Fruit fly (Drosophila melanogaster): ENCODE measurements around the gene CG14391.
A peak's percentile ranks its signal among the peaks of the same experiment; 100 is the strongest.

CG14391 gene

DNA sequence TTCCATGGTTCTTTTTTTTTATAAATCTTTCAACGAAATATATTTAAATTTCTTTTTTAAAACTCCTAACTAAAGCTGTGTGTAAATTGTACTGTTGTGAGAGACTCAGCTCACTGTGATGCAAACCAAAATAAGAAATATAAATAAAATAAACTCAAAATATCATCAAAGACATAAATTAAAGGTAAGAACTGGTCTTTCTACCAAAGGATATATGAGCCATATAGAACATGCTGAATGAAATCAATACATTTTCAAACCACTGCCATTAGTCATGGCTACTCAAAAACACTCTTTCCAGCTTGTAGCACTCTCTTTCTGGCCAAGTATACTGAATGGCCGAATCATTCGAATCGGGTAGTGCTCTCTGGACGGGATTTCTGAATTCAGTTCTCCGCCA is at the start of gene CG14391, which contains the start of gene NijC:
CG14391 (minus strand) TSS at position 101 of the 400 bp plus-strand sequence.
NijC (plus strand) TSS at position 388 of the 400 bp plus-strand sequence.
- no peak for TF ChIP-seq CG17801 (GFP tag; optimal IDR thresholded peaks at IDR 0.05; ENCODE audit: partially characterized antibody)

DNA sequence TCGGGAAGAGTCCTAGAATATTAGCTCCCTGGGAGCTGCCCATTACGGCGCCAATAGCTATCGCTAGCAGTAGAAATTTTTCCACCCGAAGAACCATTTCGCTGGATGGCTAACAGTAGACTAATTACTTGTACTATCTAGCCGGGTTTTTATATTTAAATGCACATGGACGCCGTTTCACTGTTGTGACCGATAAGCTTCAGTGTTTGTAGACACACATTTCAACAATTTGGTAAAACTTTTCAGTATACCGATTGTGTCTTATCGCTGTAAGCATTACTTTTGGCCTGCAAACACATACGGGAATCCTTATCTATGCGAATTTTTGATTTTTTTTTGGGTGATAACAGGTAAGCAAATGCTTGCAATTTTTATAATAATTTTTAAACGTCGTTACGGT is 48.9 kb upstream of the CG14391 start, which contains the start of gene Ugt37A3:
Ugt37A3 (minus strand) TSS at position 101 of the 400 bp plus-strand sequence.
- TF ChIP-seq CG17801 (GFP tag; optimal IDR thresholded peaks at IDR 0.05; ENCODE audit: partially characterized antibody): no peak

DNA sequence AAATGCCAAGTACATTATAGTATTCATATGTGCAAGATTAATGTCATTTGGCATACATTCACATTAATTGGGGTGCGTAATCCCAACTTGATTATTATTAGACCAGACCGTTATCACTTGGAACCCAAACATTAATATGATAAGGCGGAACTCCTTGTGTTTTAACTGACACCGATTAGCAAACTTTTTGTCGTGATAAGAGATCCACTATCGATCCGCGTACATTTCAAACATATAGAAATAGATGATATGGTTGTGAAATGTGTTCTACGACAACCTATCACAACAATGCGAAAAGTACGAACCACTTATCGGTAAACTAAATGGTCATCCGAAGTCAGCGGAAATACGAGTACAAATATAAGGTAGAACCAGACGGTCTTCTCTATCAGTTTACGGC is 44.6 kb upstream of the CG14391 start, which contains the start of gene Ugt37A2:
Ugt37A2 (plus strand) TSS at position 396 of the 400 bp plus-strand sequence.
- TF ChIP-seq CG17801 (GFP tag; optimal IDR thresholded peaks at IDR 0.05; ENCODE audit: partially characterized antibody): no peak

DNA sequence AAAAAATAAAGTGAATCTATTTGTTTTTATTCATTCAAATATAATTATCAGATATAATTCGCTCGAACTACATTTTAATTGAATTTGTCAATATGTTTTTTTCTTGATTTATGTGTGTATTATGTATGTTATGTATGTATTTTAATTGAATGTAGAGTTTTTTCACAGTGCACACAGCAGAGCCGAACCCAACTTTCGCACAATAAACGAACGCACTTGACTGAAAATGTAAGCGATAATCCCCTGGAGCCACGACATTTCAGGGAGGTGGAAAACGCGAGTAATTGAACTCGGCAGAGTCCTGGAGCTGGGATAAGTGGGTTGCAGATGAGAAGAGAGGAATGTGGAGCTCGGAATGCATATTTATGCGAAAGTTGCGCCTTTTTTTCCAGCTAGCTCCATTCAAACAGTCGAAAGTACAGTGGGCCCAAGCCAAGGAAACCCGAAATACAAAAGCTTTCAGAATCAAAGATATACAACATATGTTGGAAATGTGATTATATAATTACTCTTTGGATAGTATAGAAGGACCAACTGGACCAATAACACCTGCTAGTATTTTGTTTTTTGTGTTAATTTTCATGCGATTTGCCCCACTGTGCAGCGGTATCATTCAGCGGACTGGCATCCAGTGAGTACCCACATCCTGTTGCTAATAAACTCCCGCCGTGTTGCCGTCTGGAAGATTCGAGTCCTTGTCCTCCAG is 33.5 kb upstream of the CG14391 start:
- TF ChIP-seq CG17801 (GFP tag; optimal IDR thresholded peaks at IDR 0.05; ENCODE audit: partially characterized antibody): no peak

DNA sequence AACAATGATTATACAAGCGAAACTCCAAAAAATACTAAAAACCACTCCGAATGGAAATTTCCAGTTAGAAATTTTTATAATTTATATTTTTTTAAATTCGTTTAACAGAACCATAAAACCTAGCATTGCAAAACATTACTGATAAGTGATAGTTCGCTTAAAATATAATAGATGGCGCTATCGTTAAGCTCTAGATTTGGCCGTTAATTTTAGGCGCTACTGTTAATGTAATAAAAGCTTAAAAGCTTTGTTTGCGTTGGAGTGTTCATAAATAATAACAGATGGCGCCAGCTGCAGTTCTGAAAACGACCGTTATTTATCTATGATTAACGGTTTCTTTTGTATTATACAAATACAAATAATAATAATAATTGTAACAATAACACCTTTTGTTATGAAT is 29.1 kb upstream of the CG14391 start:
- TF ChIP-seq CG17801 (GFP tag; optimal IDR thresholded peaks at IDR 0.05; ENCODE audit: partially characterized antibody): peak; percentile 10

DNA sequence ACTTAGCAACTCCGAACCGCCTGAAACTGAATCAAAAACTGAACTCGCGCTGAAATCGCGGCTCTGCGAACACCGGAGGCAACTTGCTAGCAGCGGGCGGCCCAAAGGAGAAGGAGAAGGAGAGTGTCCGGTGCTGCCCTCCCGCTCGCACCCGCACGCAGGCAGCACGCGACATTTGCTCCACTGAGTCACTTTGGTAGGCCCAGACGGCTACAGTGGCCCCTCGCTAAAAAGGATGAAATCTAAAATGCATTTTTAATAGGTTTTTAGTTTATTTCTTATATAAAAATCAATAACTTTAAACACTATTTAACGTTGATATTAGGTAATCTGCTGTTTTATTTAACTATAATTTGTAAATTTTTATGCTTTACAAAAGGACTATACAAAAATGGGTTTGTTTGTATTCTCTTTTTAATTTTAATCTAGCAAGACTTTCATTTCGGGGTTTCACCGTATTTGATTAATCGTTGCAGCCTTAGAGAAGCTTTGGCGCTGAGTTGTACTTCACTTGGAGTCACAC is 27.8 kb upstream of the CG14391 start, which contains the start of gene Men:
Men (minus strand) TSS at position 51 of the 523 bp plus-strand sequence.
- peak; percentile 75 for TF ChIP-seq CG17801 (GFP tag; optimal IDR thresholded peaks at IDR 0.05; ENCODE audit: partially characterized antibody)

DNA sequence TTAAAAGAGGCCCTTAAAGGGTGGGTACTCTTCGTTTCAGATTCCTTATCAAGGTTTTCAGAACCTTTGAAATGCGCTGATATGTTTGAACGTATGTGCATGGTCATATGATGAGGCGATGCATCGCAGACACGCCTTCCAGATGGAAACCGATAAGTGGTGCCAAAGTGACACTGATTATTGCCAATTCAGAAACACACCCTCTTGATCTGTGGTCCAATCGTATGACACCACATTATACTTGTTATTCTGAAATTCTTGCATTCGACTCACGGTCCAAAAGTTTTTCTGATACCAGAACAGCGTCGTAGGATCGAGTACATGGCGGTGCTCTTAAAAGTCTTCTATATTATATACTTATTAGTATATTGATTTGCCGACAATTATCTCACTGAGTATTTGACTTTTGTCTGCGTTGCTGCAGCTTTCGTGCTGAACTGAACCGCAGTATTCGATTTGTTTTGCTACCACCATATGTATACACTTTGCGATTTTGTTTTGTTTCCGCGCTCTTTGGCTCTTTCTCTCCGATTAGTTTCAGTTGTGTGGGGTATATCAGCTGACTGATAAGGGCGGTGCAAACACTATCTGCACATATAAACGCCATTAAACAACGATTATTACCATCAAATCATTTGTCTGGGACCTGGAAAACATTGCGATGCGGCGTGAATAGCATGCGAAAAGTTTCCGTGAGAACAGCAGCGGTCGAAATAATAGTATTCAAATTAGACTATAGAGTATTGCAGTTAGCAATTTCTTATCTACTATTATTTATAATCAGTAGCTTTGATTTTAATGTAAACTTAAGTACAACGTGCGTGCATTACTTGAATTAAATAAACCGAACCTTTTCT is 25.9 kb upstream of the CG14391 start:
- no peak for TF ChIP-seq CG17801 (GFP tag; optimal IDR thresholded peaks at IDR 0.05; ENCODE audit: partially characterized antibody)

DNA sequence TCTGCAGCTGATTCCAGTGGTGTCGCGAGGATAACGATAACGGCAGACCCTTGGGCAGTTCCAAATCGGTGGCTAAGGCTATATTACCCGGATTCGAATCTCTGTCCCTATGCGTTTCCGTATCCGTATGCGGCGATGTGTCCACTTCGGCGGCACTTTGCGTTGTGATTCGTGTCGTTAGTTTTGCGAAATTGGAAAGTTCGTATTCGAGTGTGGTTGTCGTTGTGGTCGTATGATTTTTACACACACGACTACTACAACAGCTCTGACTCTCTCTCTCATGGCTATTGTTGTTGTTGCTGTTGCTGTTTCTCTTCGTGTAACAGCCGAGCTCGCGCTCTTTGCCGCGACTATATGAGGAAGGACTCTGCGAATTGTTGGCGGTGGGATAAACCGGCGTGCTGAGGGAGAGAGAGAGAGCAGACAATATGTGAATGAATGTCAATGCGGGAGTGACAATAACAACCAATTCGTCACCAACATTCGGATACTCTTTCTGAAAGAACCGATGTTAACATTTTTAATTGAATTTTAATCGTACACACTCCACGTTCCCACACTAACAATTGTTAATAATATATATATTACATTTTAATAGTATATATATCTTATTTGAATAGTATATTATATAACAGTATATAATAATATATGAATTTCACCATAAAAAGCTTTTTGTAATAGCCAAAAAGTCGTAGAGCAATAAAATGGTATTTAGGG is 25.1 kb upstream of the CG14391 start:
- TF ChIP-seq CG17801 (GFP tag; optimal IDR thresholded peaks at IDR 0.05; ENCODE audit: partially characterized antibody): peak; percentile 68

DNA sequence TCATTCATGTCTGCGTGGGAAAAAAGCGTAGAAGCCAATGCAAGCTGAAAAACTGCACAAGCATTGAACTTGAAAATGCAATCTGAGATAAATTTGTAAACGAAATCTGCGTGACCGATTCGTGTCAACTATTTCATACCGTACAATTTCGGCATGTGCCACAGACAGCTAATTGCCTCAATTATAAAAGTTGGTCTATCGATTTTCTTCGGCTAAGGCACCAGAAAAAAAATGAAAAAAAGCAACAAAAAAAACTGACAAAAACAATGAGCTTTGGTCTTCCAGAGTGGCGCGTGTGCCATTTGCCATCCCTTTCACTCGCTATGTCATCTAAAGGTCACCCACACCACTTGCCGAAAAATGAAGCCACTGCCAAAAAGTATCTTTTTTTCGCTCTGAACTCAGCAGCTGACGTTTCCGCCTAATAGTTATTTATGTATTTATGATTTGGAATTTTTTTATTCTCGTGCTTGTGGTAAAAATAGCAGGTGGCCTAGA is 23.9 kb upstream of the CG14391 start:
- no peak for TF ChIP-seq CG17801 (GFP tag; optimal IDR thresholded peaks at IDR 0.05; ENCODE audit: partially characterized antibody)

DNA sequence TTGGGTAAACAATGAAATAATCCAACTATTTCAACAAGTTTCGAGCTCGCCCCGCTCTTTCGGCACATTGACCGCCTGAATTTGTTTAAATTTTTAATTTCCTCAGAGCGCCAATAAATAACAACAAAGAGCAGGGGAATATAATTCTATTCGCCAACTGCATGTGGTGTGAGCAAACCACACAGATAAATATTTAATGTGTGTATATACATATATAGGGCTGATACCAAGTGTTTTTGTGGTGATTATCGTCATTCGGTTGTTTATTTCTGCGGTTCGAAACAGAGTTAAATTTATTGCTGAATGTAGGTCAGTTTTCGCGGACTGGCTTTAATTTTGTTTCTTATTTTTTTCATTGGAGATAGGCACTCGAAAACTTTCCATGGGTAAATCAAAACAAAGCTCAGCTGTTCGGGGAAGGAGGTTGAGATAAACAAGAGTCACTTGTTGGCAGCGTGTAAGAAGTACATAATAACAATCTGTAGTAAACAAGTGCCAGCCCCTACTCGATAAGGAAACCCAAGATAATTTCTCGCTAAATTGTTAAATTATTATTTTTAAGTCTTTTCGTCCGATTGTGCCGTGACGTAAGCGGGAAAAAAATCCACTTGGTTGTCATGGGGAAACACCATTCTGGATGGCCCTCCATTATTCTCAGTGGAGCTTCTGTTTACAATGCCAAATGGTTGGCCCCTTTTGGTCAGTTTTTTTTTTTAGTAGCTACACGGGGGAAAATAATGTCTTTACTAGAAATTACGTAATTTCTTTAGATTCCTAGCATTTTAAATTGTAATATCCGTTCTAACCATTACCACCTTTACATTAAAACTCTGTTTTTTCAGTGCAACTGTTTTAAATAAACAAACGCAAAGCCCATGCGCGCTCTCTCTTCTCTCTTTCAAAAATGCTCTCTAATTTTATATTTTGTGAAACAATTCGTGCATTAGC is 23.2 kb upstream of the CG14391 start:
- peak; percentile 30 for TF ChIP-seq CG17801 (GFP tag; optimal IDR thresholded peaks at IDR 0.05; ENCODE audit: partially characterized antibody)

DNA sequence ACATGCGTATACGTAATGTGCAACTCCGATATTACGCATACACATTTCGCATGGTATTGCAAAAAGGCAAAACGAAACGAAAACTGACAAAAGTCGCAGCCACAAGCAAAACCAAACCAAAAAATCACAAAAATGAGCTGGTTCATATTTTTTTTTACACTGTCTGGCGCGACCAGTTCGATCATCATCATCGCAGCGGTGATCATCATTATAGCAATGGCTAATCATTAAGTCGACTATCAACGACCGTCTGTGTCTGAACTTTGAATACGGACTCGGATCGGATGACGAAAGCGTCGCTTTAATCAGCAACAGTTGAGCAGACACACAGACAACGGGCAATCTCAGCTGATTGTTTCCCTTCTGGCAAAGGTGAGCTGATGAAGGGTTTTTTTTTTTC is 22.3 kb upstream of the CG14391 start:
- TF ChIP-seq CG17801 (GFP tag; optimal IDR thresholded peaks at IDR 0.05; ENCODE audit: partially characterized antibody): no peak

DNA sequence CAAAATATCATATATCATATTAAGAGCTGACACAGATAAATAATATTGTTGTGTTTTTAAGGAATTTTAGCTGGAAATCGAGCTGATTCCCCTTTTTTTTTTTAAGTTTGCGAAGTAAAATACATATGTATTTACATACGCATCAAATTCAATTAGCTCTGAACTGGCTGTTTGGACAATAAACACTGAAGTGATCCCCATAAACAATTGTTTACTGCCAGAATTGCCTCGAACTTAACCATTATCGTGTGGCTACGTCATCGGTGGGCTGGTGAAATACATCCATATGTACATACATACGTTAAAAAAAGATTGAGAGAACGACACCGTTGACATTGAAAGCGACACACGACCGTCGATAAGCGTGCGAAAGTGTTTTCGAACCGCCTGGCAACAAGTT is 21.6 kb upstream of the CG14391 start:
- TF ChIP-seq CG17801 (GFP tag; optimal IDR thresholded peaks at IDR 0.05; ENCODE audit: partially characterized antibody): peak; percentile 5

DNA sequence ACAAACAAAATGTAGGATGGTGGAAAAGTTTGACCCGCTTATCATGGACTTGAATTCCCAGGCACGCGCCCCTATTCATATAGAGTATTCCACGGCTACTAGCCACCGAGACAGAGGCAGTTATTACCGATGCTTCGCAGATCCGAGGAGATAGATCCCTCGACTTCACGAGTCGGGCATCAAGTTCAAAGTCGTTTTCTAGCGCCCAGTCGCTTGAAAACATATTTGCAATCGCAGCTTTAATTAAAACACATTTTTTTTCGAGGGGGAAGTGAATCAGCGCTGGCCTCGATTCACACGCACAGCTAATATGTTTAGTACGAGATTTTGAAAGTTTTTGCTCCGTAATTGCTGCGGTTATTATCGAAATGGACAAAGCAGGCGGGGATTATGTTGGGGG is 20.6 kb upstream of the CG14391 start:
- no peak for TF ChIP-seq CG17801 (GFP tag; optimal IDR thresholded peaks at IDR 0.05; ENCODE audit: partially characterized antibody)
